Fruit fly (Drosophila melanogaster): ENCODE measurements around the gene CG8260.

Gene CG8260

dm6 chrX:15756018-15756417, at the start of gene CG8260:
Gene CG8260, plus strand, starts transcription at chrX:15756318.
- TF ChIP-seq CG8478 (optimal IDR thresholded peaks at IDR 0.05) (no peak), CTCF (optimal IDR thresholded peaks at IDR 0.05) (no peak)

- TF ChIP-seq CTCF (optimal IDR thresholded peaks at IDR 0.05) = no peak
- no peak for TF ChIP-seq CG8478 (optimal IDR thresholded peaks at IDR 0.05)
These were observed 46.5 kb upstream of the CG8260 start for dm6 chrX:15709624-15709983.

- TF ChIP-seq CTCF (optimal IDR thresholded peaks at IDR 0.05) (peak in 1 of 2 experiments; percentile 17), CG8478 (optimal IDR thresholded peaks at IDR 0.05) (no peak)
These were observed 46.0 kb upstream of the CG8260 start, which contains the start of the genes CG9281 and CG15601 for dm6 chrX:15709984-15710750. Gene CG9281, minus strand, starts transcription at chrX:15710539. Gene CG15601, plus strand, starts transcription at chrX:15710647.

dm6 chrX:15710751-15711179, 45.4 kb upstream of the CG8260 start:
- no peak for TF ChIP-seq CG8478 (optimal IDR thresholded peaks at IDR 0.05)
- TF ChIP-seq CTCF (optimal IDR thresholded peaks at IDR 0.05) = no peak

dm6 chrX:15712409-15712808, 43.7 kb upstream of the CG8260 start, which contains the start of gene HUWE1:
Gene HUWE1, plus strand, starts transcription at chrX:15712628.
- no peak for TF ChIP-seq CG8478 (optimal IDR thresholded peaks at IDR 0.05)
- TF ChIP-seq CTCF (optimal IDR thresholded peaks at IDR 0.05) = no peak

- no peak for TF ChIP-seq CG8478 (optimal IDR thresholded peaks at IDR 0.05)
- no peak for TF ChIP-seq CTCF (optimal IDR thresholded peaks at IDR 0.05)
These were observed 24.1 kb upstream of the CG8260 start, which contains the start of gene CG8191 for dm6 chrX:15731968-15732367. Gene CG8191, plus strand, starts transcription at chrX:15732178.

dm6 chrX:15733192-15733892, 22.8 kb upstream of the CG8260 start:
- TF ChIP-seq CTCF (optimal IDR thresholded peaks at IDR 0.05) (no peak), CG8478 (optimal IDR thresholded peaks at IDR 0.05) (no peak)

- TF ChIP-seq CG8478 (optimal IDR thresholded peaks at IDR 0.05) (no peak), CTCF (optimal IDR thresholded peaks at IDR 0.05) (no peak)
These were observed 22.1 kb upstream of the CG8260 start, which contains the start of the genes CG12379 and MagR for dm6 chrX:15733995-15734394. Gene CG12379, minus strand, starts transcription at chrX:15733996. Gene MagR, plus strand, starts transcription at chrX:15734270.

dm6 chrX:15737110-15737509, 19.0 kb upstream of the CG8260 start, which contains the start of gene Arp6:
Gene Arp6, minus strand, starts transcription at chrX:15737120.
- TF ChIP-seq CTCF (optimal IDR thresholded peaks at IDR 0.05) (no peak), CG8478 (optimal IDR thresholded peaks at IDR 0.05) (no peak)

dm6 chrX:15738890-15739550, 17.1 kb upstream of the CG8260 start, which contains the start of the genes CG11679 and CG8206:
Gene CG11679, minus strand, starts transcription at chrX:15738954.
Gene CG8206, plus strand, starts transcription at chrX:15739230.
- TF ChIP-seq CG8478 (optimal IDR thresholded peaks at IDR 0.05) (no peak), CTCF (optimal IDR thresholded peaks at IDR 0.05) (no peak)

- TF ChIP-seq CG8478 (optimal IDR thresholded peaks at IDR 0.05) (no peak), CTCF (optimal IDR thresholded peaks at IDR 0.05) (no peak)
These were observed 15.8 kb upstream of the CG8260 start for dm6 chrX:15740288-15740726.

- TF ChIP-seq CTCF (optimal IDR thresholded peaks at IDR 0.05) (no peak), CG8478 (optimal IDR thresholded peaks at IDR 0.05) (no peak)
These were observed 15.2 kb upstream of the CG8260 start for dm6 chrX:15740881-15741280.

- TF ChIP-seq CG8478 (optimal IDR thresholded peaks at IDR 0.05) (no peak), CTCF (optimal IDR thresholded peaks at IDR 0.05) (no peak)
These were observed 10.0 kb upstream of the CG8260 start, which contains the start of the genes CG8944 and CCT6 for dm6 chrX:15745905-15746681. Gene CG8944, minus strand, starts transcription at chrX:15746231. Gene CCT6, plus strand, starts transcription at chrX:15746648.

dm6 chrX:15746682-15747196, 9.4 kb upstream of the CG8260 start:
- TF ChIP-seq CG8478 (optimal IDR thresholded peaks at IDR 0.05) (no peak), CTCF (optimal IDR thresholded peaks at IDR 0.05) (no peak)
